Fruit fly (Drosophila melanogaster) whole organism, embryonic: Measurements from ENCODE around the gene CG9903.

ENCODE experiments used
- Aef1 ChIP-seq: fragments of 200-800 bp; sonication (Bioruptor generic); IDR thresholded peaks from 3 replicates; pipeline ENCODE4 v1.3.6; 2022; ENCODE audit warnings: missing biosample characterization, missing genetic modification characterization
- Atf3 ChIP-seq: fragments of 200-800 bp; sonication (Bioruptor generic); optimal IDR thresholded peaks from 3 replicates; lab custom pipeline; 2016; ENCODE audit warnings: missing biosample characterization, missing genetic modification characterization
- BEAF-32 ChIP-seq: fragments of 200-800 bp; sonication (Bioruptor generic); optimal IDR thresholded peaks from 3 replicates; lab custom pipeline; 2017; ENCODE audit warnings: missing biosample characterization, missing genetic modification characterization, mild to moderate bottlenecking, moderate library complexity, missing genetic modification reagents
- CG10321 ChIP-seq: fragments of 200-800 bp; sonication (Bioruptor generic); IDR thresholded peaks from 2 replicates; pipeline ENCODE4 v1.3.6; 2022; ENCODE audit warnings: missing biosample characterization, missing genetic modification characterization
- CG10431 ChIP-seq: fragments of 200-800 bp; sonication (Bioruptor generic); optimal IDR thresholded peaks from 3 replicates; lab custom pipeline; 2018; ENCODE audit warnings: missing biosample characterization, mild to moderate bottlenecking, missing genetic modification characterization
- CG10654 ChIP-seq: fragments of 200-800 bp; sonication (Bioruptor generic); optimal IDR thresholded peaks from 2 replicates; lab custom pipeline; 2016; ENCODE audit warnings: missing biosample characterization, missing genetic modification characterization
- CG11398 ChIP-seq: fragments of 200-800 bp; sonication (Bioruptor generic); optimal IDR thresholded peaks from 2 replicates; lab custom pipeline; 2016; ENCODE audit warnings: missing biosample characterization, missing genetic modification characterization
- CG11504 ChIP-seq: fragments of 200-800 bp; sonication (Bioruptor generic); optimal IDR thresholded peaks from 3 replicates; lab custom pipeline; 2019; ENCODE audit warnings: missing biosample characterization, mild to moderate bottlenecking, missing genetic modification characterization, moderate library complexity
- CG12769 ChIP-seq: fragments of 200-800 bp; sonication (Bioruptor generic); optimal IDR thresholded peaks from 2 replicates; lab custom pipeline; 2019; ENCODE audit warnings: missing biosample characterization, mild to moderate bottlenecking, missing genetic modification characterization, moderate library complexity
- CG14710 ChIP-seq: fragments of 200-800 bp; sonication (Bioruptor generic); optimal IDR thresholded peaks from 3 replicates; lab custom pipeline; 2019; ENCODE audit warnings: missing biosample characterization, mild to moderate bottlenecking, missing genetic modification characterization, moderate library complexity
- CG1529 ChIP-seq: fragments of 200-800 bp; sonication (Bioruptor generic); optimal IDR thresholded peaks from 3 replicates; lab custom pipeline; 2018; ENCODE audit warnings: missing biosample characterization, missing genetic modification characterization
- CG17328 ChIP-seq: fragments of 200-800 bp; sonication (Bioruptor generic); IDR thresholded peaks from 2 replicates; pipeline ENCODE4 v1.3.6; 2022; ENCODE audit warnings: missing biosample characterization, missing genetic modification characterization
- CG2116 ChIP-seq: fragments of 200-800 bp; sonication (Bioruptor generic); optimal IDR thresholded peaks from 3 replicates; lab custom pipeline; 2018; ENCODE audit warnings: missing biosample characterization, mild to moderate bottlenecking, missing genetic modification characterization
- CG2712 ChIP-seq: fragments of 200-800 bp; optimal IDR thresholded peaks from 3 replicates; lab custom pipeline; 2019; ENCODE audit warnings: missing biosample characterization, mild to moderate bottlenecking, missing genetic modification characterization, moderate library complexity
- CG2875 ChIP-seq: fragments of 200-800 bp; sonication (Bioruptor generic); optimal IDR thresholded peaks from 2 replicates; lab custom pipeline; 2017; ENCODE audit warnings: missing biosample characterization, mild to moderate bottlenecking, missing genetic modification characterization, missing genetic modification reagents
- CG30020 ChIP-seq: fragments of 200-800 bp; optimal IDR thresholded peaks from 2 replicates; lab custom pipeline; 2019; ENCODE audit warnings: missing biosample characterization, mild to moderate bottlenecking, missing genetic modification characterization, moderate library complexity
- CG3847 ChIP-seq: fragments of 200-800 bp; sonication (Bioruptor generic); IDR thresholded peaks from 2 replicates; pipeline ENCODE4 v1.3.6; 2022; ENCODE audit warnings: missing biosample characterization, missing genetic modification characterization
- CG43689 ChIP-seq: fragments of 200-800 bp; sonication (Bioruptor generic); IDR thresholded peaks from 2 replicates; pipeline ENCODE4 v1.3.6; 2022; ENCODE audit warnings: missing biosample characterization, missing genetic modification characterization
- CG4820 ChIP-seq: fragments of 200-800 bp; sonication (Bioruptor generic); optimal IDR thresholded peaks from 3 replicates; lab custom pipeline; 2016; ENCODE audit warnings: missing biosample characterization, missing genetic modification characterization
- CG6689 ChIP-seq: fragments of 200-800 bp; sonication (Bioruptor generic); IDR thresholded peaks from 2 replicates; pipeline ENCODE4 v1.3.6; 2022; ENCODE audit warnings: missing biosample characterization, missing genetic modification characterization
- CG8281 ChIP-seq: fragments of 200-800 bp; sonication (Bioruptor generic); optimal IDR thresholded peaks from 2 replicates; lab custom pipeline; 2018; ENCODE audit warnings: missing biosample characterization, mild to moderate bottlenecking, missing genetic modification characterization, moderate library complexity
- CG9215 ChIP-seq: fragments of 200-800 bp; sonication (Bioruptor generic); IDR thresholded peaks from 2 replicates; pipeline ENCODE4 v1.3.6; 2022; ENCODE audit warnings: missing biosample characterization, missing genetic modification characterization
- Eip74EF ChIP-seq, 2 experiments: fragments of 200-800 bp in 1 of 2; fragments of >200 bp in 1 of 2; sonication (Bioruptor generic) in 1 of 2; optimal IDR thresholded peaks; 2 replicates each; lab custom pipeline; 2017 to 2019; ENCODE audit warnings: missing biosample characterization in 2 of 2, missing genetic modification characterization in 2 of 2, mild to moderate bottlenecking in 1 of 2, moderate library complexity in 1 of 2
- Fer3 ChIP-seq: fragments of 200-800 bp; sonication (Bioruptor generic); optimal IDR thresholded peaks from 2 replicates; lab custom pipeline; 2018; ENCODE audit warnings: missing biosample characterization, mild to moderate bottlenecking, missing genetic modification characterization, moderate library complexity
- HLH4C ChIP-seq: fragments of 200-800 bp; sonication (Bioruptor generic); IDR thresholded peaks from 3 replicates; pipeline ENCODE4 v1.3.6; 2022; ENCODE audit warnings: missing biosample characterization, missing genetic modification characterization; ENCODE audit not compliant: partially characterized antibody
- HmgD ChIP-seq: fragments of 200-800 bp; sonication (Bioruptor generic); optimal IDR thresholded peaks from 3 replicates; lab custom pipeline; 2016; ENCODE audit warnings: missing biosample characterization, missing genetic modification characterization
- Hr78 ChIP-seq, 2 experiments: fragments of 200-800 bp in 1 of 2; fragments of >200 bp in 1 of 2; sonication (Bioruptor generic) in 1 of 2; optimal IDR thresholded peaks; 2 replicates each; lab custom pipeline; 2017 to 2019; ENCODE audit warnings: missing biosample characterization in 2 of 2, missing genetic modification characterization in 2 of 2, mild to moderate bottlenecking in 1 of 2, moderate library complexity in 1 of 2
- Jarid2 ChIP-seq: fragments of 200-800 bp; sonication (Bioruptor generic); optimal IDR thresholded peaks from 3 replicates; lab custom pipeline; 2017; ENCODE audit warnings: mild to moderate bottlenecking, missing biosample characterization, missing genetic modification reagents, missing genetic modification characterization
- Lhr ChIP-seq: fragments of 200-800 bp; sonication (Bioruptor generic); optimal IDR thresholded peaks from 3 replicates; lab custom pipeline; 2017; ENCODE audit warnings: mild to moderate bottlenecking, missing biosample characterization, missing genetic modification reagents, missing genetic modification characterization
- MBD-R2 ChIP-seq: fragments of 200-800 bp; sonication (Bioruptor generic); IDR thresholded peaks from 2 replicates; pipeline ENCODE4 v1.3.6; 2022; ENCODE audit warnings: missing biosample characterization, missing genetic modification characterization
- MESR4 ChIP-seq: fragments of 200-800 bp; sonication (Bioruptor generic); optimal IDR thresholded peaks from 2 replicates; lab custom pipeline; 2018; ENCODE audit warnings: missing biosample characterization, mild to moderate bottlenecking, missing genetic modification characterization, moderate library complexity
- Mrtf ChIP-seq: fragments of 200-800 bp; sonication (Bioruptor generic); IDR thresholded peaks from 3 replicates; pipeline ENCODE4 v1.3.6; 2022; ENCODE audit warnings: missing biosample characterization, missing genetic modification characterization
- Ptx1 ChIP-seq: fragments of 200-800 bp; sonication (Bioruptor generic); IDR thresholded peaks from 2 replicates; pipeline ENCODE4 v1.3.6; 2022; ENCODE audit warnings: missing biosample characterization, missing genetic modification characterization
- TFAM ChIP-seq: fragments of 200-800 bp; sonication (Bioruptor generic); optimal IDR thresholded peaks from 2 replicates; lab custom pipeline; 2017; ENCODE audit warnings: missing biosample characterization, missing genetic modification characterization, inconsistent platforms
- Taf1 ChIP-seq: fragments of 200-800 bp; sonication (Bioruptor generic); IDR thresholded peaks from 2 replicates; pipeline ENCODE4 v1.3.6; 2022; ENCODE audit warnings: missing biosample characterization, missing genetic modification characterization
- Tbp ChIP-seq: fragments of >200 bp; optimal IDR thresholded peaks from 2 replicates; lab custom pipeline; 2018; ENCODE audit warnings: missing biosample characterization, missing genetic modification characterization
- Trl ChIP-seq, 3 experiments: fragments of >200 bp in 2 of 3; fragments of 200-800 bp in 1 of 3; sonication (Bioruptor generic) in 1 of 3; optimal IDR thresholded peaks; 2 replicates in 1 of 3; 3 replicates in 2 of 3; lab custom pipeline; 2016 to 2017; ENCODE audit warnings: missing biosample characterization in 1 of 3, missing genetic modification characterization in 1 of 3
- chn ChIP-seq: fragments of 200-800 bp; sonication (Bioruptor generic); optimal IDR thresholded peaks from 2 replicates; lab custom pipeline; 2016; ENCODE audit warnings: missing biosample characterization, missing genetic modification characterization
- dmrt11E ChIP-seq: fragments of 200-800 bp; sonication (Bioruptor generic); optimal IDR thresholded peaks from 3 replicates; lab custom pipeline; 2018; ENCODE audit warnings: missing biosample characterization, mild to moderate bottlenecking, missing genetic modification characterization, moderate library complexity
- ewg ChIP-seq: fragments of 200-800 bp; sonication (Bioruptor generic); optimal IDR thresholded peaks from 3 replicates; lab custom pipeline; 2017; ENCODE audit warnings: mild to moderate bottlenecking, missing biosample characterization, missing genetic modification reagents, missing genetic modification characterization
- gce ChIP-seq: fragments of 200-800 bp; sonication (Bioruptor generic); IDR thresholded peaks from 3 replicates; pipeline ENCODE4 v1.3.6; 2022; ENCODE audit warnings: missing biosample characterization, missing genetic modification characterization
- gem ChIP-seq: fragments of 200-800 bp; sonication (Bioruptor generic); optimal IDR thresholded peaks from 2 replicates; lab custom pipeline; 2019; ENCODE audit warnings: missing biosample characterization, mild to moderate bottlenecking, missing genetic modification characterization, moderate library complexity
- grn ChIP-seq: fragments of 200-800 bp; sonication (Bioruptor generic); optimal IDR thresholded peaks from 3 replicates; lab custom pipeline; 2017; ENCODE audit warnings: missing biosample characterization, missing genetic modification characterization
- ham ChIP-seq: fragments of 200-800 bp; sonication (Bioruptor generic); IDR thresholded peaks from 2 replicates; pipeline ENCODE4 v1.3.6; 2022; ENCODE audit warnings: missing biosample characterization, missing genetic modification characterization
- org-1 ChIP-seq: fragments of 200-800 bp; sonication (Bioruptor generic); optimal IDR thresholded peaks from 2 replicates; lab custom pipeline; 2017; ENCODE audit warnings: missing biosample characterization, missing genetic modification characterization
- ranshi ChIP-seq: fragments of 200-800 bp; sonication (Bioruptor generic); IDR thresholded peaks from 2 replicates; pipeline ENCODE4 v1.3.6; 2022; ENCODE audit warnings: missing biosample characterization, missing genetic modification characterization
- repo ChIP-seq: fragments of 200-800 bp; sonication (Bioruptor generic); optimal IDR thresholded peaks from 2 replicates; lab custom pipeline; 2016; ENCODE audit warnings: missing biosample characterization, missing genetic modification characterization
- sug ChIP-seq: fragments of 200-800 bp; optimal IDR thresholded peaks from 2 replicates; lab custom pipeline; 2019; ENCODE audit warnings: missing biosample characterization, mild to moderate bottlenecking, missing genetic modification characterization, moderate library complexity
- zen ChIP-seq: fragments of 200-800 bp; sonication (Bioruptor generic); optimal IDR thresholded peaks from 3 replicates; lab custom pipeline; 2018; ENCODE audit warnings: missing biosample characterization, mild to moderate bottlenecking, missing genetic modification characterization, moderate library complexity
- zfh2 ChIP-seq: fragments of 200-800 bp; sonication (Bioruptor generic); optimal IDR thresholded peaks from 2 replicates; lab custom pipeline; 2016; ENCODE audit warnings: missing biosample characterization, missing genetic modification characterization

Gene CG9903

dm6 chrX:16552567-16552966 lies 11.9 kb upstream of the CG9903 start (continued):
- TF ChIP-seq CG2116 (peak; percentile 51), CG11504 (tag; lab: Kevin White, UChicago) (peak; percentile 88), BEAF-32 (GFP tag; lab: Kevin White, UChicago) (no peak), Jarid2 (GFP tag; lab: Kevin White, UChicago) (no peak), zen (peak; percentile 58), Fer3 (peak; percentile 83), ranshi (GFP tag; lab: Robert Waterston, UW) (peak; percentile 79; the same call in 1 of the 2 replicates), sug (tag; lab: Kevin White, UChicago) (no peak), ewg (peak; percentile 49), CG6689 (peak; percentile 79), MESR4 (GFP tag; lab: Kevin White, UChicago) (no peak), Taf1 (peak; percentile 48; the same call in 1 of the 2 replicates), CG2875 (GFP tag; lab: Kevin White, UChicago) (peak; percentile 80), Eip74EF (GFP tag; optimal IDR thresholded peaks at IDR 0.05; lab: Kevin White, UChicago) (peak in 1 of 2 experiments; percentile 79), CG3847 (GFP tag; lab: Robert Waterston, UW) (peak; percentile 68), HmgD (GFP tag; lab: Kevin White, UChicago) (no peak), HLH4C (GFP tag; lab: Robert Waterston, UW) (no peak), CG30020 (tag; lab: Kevin White, UChicago) (peak; percentile 30), gem (tag; lab: Kevin White, UChicago) (peak; percentile 91), Tbp (GFP tag; lab: Kevin White, UChicago) (no peak), CG9215 (GFP tag; lab: Robert Waterston, UW) (no peak), Hr78 (GFP tag; optimal IDR thresholded peaks at IDR 0.05; lab: Kevin White, UChicago) (peak in 1 of 2 experiments; percentile 37), chn (peak; percentile 45), ham (GFP tag; lab: Robert Waterston, UW) (peak; percentile 24; the same call in 1 of the 2 replicates), CG4820 (GFP tag; lab: Kevin White, UChicago) (peak; percentile 69), CG11398 (no peak), Atf3 (GFP tag; lab: Kevin White, UChicago) (peak; percentile 8), zfh2 (GFP tag; lab: Kevin White, UChicago) (peak; percentile 54), CG43689 (GFP tag; lab: Robert Waterston, UW) (0 out of 2 replicates have a peak, but pooled peaks have one; percentile 7), grn (GFP tag; lab: Kevin White, UChicago) (peak; percentile 95), org-1 (GFP tag; lab: Kevin White, UChicago) (peak; percentile 74), CG12769 (peak; percentile 71), CG10654 (GFP tag; lab: Kevin White, UChicago) (peak; percentile 78), MBD-R2 (GFP tag; lab: Robert Waterston, UW) (peak; percentile 47), CG8281 (no peak), CG1529 (GFP tag; lab: Kevin White, UChicago) (peak; percentile 81), CG10431 (GFP tag; lab: Kevin White, UChicago) (peak; percentile 17), CG14710 (peak; percentile 69), Mrtf (GFP tag; lab: Robert Waterston, UW) (peak; percentile 75; the same call in 2 of the 3 replicates), repo (GFP tag; lab: Kevin White, UChicago) (no peak), TFAM (GFP tag; lab: Kevin White, UChicago) (no peak), Aef1 (GFP tag; lab: Robert Waterston, UW) (peak; percentile 74), Trl (optimal IDR thresholded peaks at IDR 0.05; lab: Kevin White, UChicago) (no peak), Trl (GFP tag; optimal IDR thresholded peaks at IDR 0.05; lab: Kevin White, UChicago) (peak; percentile 49), CG17328 (GFP tag; lab: Robert Waterston, UW) (peak; percentile 70), CG10321 (GFP tag; lab: Robert Waterston, UW) (no peak), CG2712 (tag; lab: Kevin White, UChicago) (peak; percentile 86), Lhr (peak; percentile 42), dmrt11E (tag; lab: Kevin White, UChicago) (peak; percentile 81), gce (GFP tag; lab: Robert Waterston, UW) (no peak; the same call in 2 of the 3 replicates), Ptx1 (GFP tag; lab: Robert Waterston, UW) (peak; percentile 74)
